Fruit fly (Drosophila melanogaster) whole organism, embryonic: ENCODE results near the gene CG11251.

ENCODE experiments used
- Atf-2 ChIP-seq: fragments of 200-800 bp; sonication (Bioruptor generic); optimal IDR thresholded peaks from 2 replicates; lab custom pipeline; 2016; ENCODE audit warnings: missing biosample characterization, missing genetic modification characterization
- Awh ChIP-seq: fragments of 200-800 bp; sonication (Bioruptor generic); IDR thresholded peaks from 2 replicates; pipeline ENCODE4, ENCODE4 v1.3.6; 2022; ENCODE audit warnings: missing biosample characterization, missing genetic modification characterization
- B-H2 ChIP-seq: fragments of 200-800 bp; sonication (Bioruptor generic); optimal IDR thresholded peaks from 2 replicates; lab custom pipeline; 2018; ENCODE audit warnings: missing biosample characterization, mild to moderate bottlenecking, missing genetic modification characterization
- CG10209 ChIP-seq: fragments of 200-800 bp; sonication (Bioruptor generic); optimal IDR thresholded peaks from 3 replicates; lab custom pipeline; 2017; ENCODE audit warnings: missing biosample characterization, mild to moderate bottlenecking, missing genetic modification characterization, missing genetic modification reagents
- CG1024 ChIP-seq: fragments of 200-800 bp; sonication (Bioruptor generic); IDR thresholded peaks from 2 replicates; pipeline ENCODE4 v1.3.6; 2022; ENCODE audit warnings: missing biosample characterization, missing genetic modification characterization
- CG10431 ChIP-seq: fragments of 200-800 bp; sonication (Bioruptor generic); optimal IDR thresholded peaks from 3 replicates; lab custom pipeline; 2018; ENCODE audit warnings: missing biosample characterization, mild to moderate bottlenecking, missing genetic modification characterization
- CG10543 ChIP-seq: fragments of 200-800 bp; sonication (Bioruptor generic); optimal IDR thresholded peaks from 3 replicates; lab custom pipeline; 2017; ENCODE audit warnings: missing biosample characterization, mild to moderate bottlenecking, missing genetic modification characterization, moderate library complexity
- CG10565 ChIP-seq: fragments of 200-800 bp; sonication (Bioruptor generic); optimal IDR thresholded peaks from 3 replicates; lab custom pipeline; 2016; ENCODE audit warnings: missing biosample characterization, mild to moderate bottlenecking, missing genetic modification characterization
- CG12236 ChIP-seq: fragments of 200-800 bp; sonication (Bioruptor generic); optimal IDR thresholded peaks from 2 replicates; lab custom pipeline; 2016; ENCODE audit warnings: missing biosample characterization, missing genetic modification characterization
- CG13424 ChIP-seq: fragments of 200-800 bp; sonication (Bioruptor generic); optimal IDR thresholded peaks from 2 replicates; lab custom pipeline; 2019; ENCODE audit warnings: missing biosample characterization, mild to moderate bottlenecking, missing genetic modification characterization, moderate library complexity
- CG15514 ChIP-seq: fragments of 200-800 bp; sonication (Bioruptor generic); optimal IDR thresholded peaks from 3 replicates; lab custom pipeline; 2017; ENCODE audit warnings: missing biosample characterization, missing genetic modification characterization, mild to moderate bottlenecking, moderate library complexity, missing genetic modification reagents
- CG16815 ChIP-seq: fragments of 200-800 bp; sonication (Bioruptor generic); optimal IDR thresholded peaks from 3 replicates; lab custom pipeline; 2017; ENCODE audit warnings: missing biosample characterization, mild to moderate bottlenecking, missing genetic modification characterization
- CG16863 ChIP-seq: fragments of 200-800 bp; sonication (Bioruptor generic); optimal IDR thresholded peaks from 3 replicates; lab custom pipeline; 2016; ENCODE audit warnings: missing biosample characterization, missing genetic modification characterization
- CG17612 ChIP-seq: fragments of 200-800 bp; sonication (Bioruptor generic); IDR thresholded peaks from 2 replicates; pipeline ENCODE4 v1.3.6; 2022; ENCODE audit warnings: missing biosample characterization, missing genetic modification characterization
- CG4424 ChIP-seq: fragments of 200-800 bp; sonication (Bioruptor generic); optimal IDR thresholded peaks from 3 replicates; lab custom pipeline; 2016; ENCODE audit warnings: missing biosample characterization, missing genetic modification characterization
- CG4617 ChIP-seq: fragments of 200-800 bp; sonication (Bioruptor generic); optimal IDR thresholded peaks from 3 replicates; lab custom pipeline; 2016; ENCODE audit warnings: missing biosample characterization, missing genetic modification characterization, borderline replicate concordance
- CG5953 ChIP-seq: fragments of 200-800 bp; sonication (Bioruptor generic); IDR thresholded peaks from 2 replicates; pipeline ENCODE4 v1.3.6; 2022; ENCODE audit warnings: missing biosample characterization, missing genetic modification characterization
- CG6254 ChIP-seq: fragments of 200-800 bp; sonication (Bioruptor generic); optimal IDR thresholded peaks from 3 replicates; lab custom pipeline; 2017; ENCODE audit warnings: mild to moderate bottlenecking, missing biosample characterization, missing genetic modification reagents, missing genetic modification characterization
- CG6689 ChIP-seq: fragments of 200-800 bp; sonication (Bioruptor generic); IDR thresholded peaks from 2 replicates; pipeline ENCODE4 v1.3.6; 2022; ENCODE audit warnings: missing biosample characterization, missing genetic modification characterization
- CG6813 ChIP-seq: fragments of 200-800 bp; sonication (Bioruptor generic); optimal IDR thresholded peaks from 2 replicates; lab custom pipeline; 2017; ENCODE audit warnings: missing biosample characterization, missing genetic modification characterization, mild to moderate bottlenecking, moderate library complexity, missing genetic modification reagents
- CG9215 ChIP-seq: fragments of 200-800 bp; sonication (Bioruptor generic); IDR thresholded peaks from 2 replicates; pipeline ENCODE4 v1.3.6; 2022; ENCODE audit warnings: missing biosample characterization, missing genetic modification characterization
- CG9797 ChIP-seq: fragments of 200-800 bp; sonication (Bioruptor generic); optimal IDR thresholded peaks from 3 replicates; lab custom pipeline; 2018; ENCODE audit warnings: missing biosample characterization, mild to moderate bottlenecking, missing genetic modification characterization
- Elba2 ChIP-seq: fragments of 200-800 bp; sonication (Bioruptor generic); optimal IDR thresholded peaks from 3 replicates; lab custom pipeline; 2016; ENCODE audit warnings: missing biosample characterization, missing genetic modification characterization
- Fer2 ChIP-seq: fragments of 200-800 bp; sonication (Bioruptor generic); optimal IDR thresholded peaks from 2 replicates; lab custom pipeline; 2018; ENCODE audit warnings: missing biosample characterization, mild to moderate bottlenecking, missing genetic modification characterization, moderate library complexity
- HHEX ChIP-seq: fragments of 200-800 bp; sonication (Bioruptor generic); optimal IDR thresholded peaks from 3 replicates; lab custom pipeline; 2017; ENCODE audit warnings: missing biosample characterization, mild to moderate bottlenecking, missing genetic modification characterization, missing genetic modification reagents
- HLH54F ChIP-seq: fragments of 200-800 bp; sonication (Bioruptor generic); optimal IDR thresholded peaks from 3 replicates; lab custom pipeline; 2016; ENCODE audit warnings: missing biosample characterization, missing genetic modification characterization
- Hmx ChIP-seq: fragments of 200-800 bp; sonication (Bioruptor generic); optimal IDR thresholded peaks from 2 replicates; lab custom pipeline; 2016; ENCODE audit warnings: missing biosample characterization, missing genetic modification characterization
- MESR4 ChIP-seq: fragments of 200-800 bp; sonication (Bioruptor generic); optimal IDR thresholded peaks from 2 replicates; lab custom pipeline; 2018; ENCODE audit warnings: missing biosample characterization, mild to moderate bottlenecking, missing genetic modification characterization, moderate library complexity
- abd-A ChIP-seq: fragments of 200-800 bp; sonication (Bioruptor generic); optimal IDR thresholded peaks from 3 replicates; lab custom pipeline; 2019; ENCODE audit warnings: missing biosample characterization, mild to moderate bottlenecking, missing genetic modification characterization, moderate library complexity
- aop ChIP-seq: fragments of 200-800 bp; sonication (Bioruptor generic); IDR thresholded peaks from 2 replicates; pipeline ENCODE4 v1.3.6; 2022; ENCODE audit warnings: missing biosample characterization, missing genetic modification characterization
- ara ChIP-seq: fragments of 200-800 bp; sonication (Bioruptor generic); IDR thresholded peaks from 2 replicates; pipeline ENCODE4 v1.3.6; 2022; ENCODE audit warnings: missing biosample characterization, missing genetic modification characterization
- bbx ChIP-seq: fragments of 200-800 bp; sonication (Bioruptor generic); IDR thresholded peaks from 2 replicates; pipeline ENCODE4 v1.3.6; 2022; ENCODE audit warnings: missing biosample characterization, missing genetic modification characterization; ENCODE audit not compliant: partially characterized antibody
- corto ChIP-seq: fragments of 200-800 bp; sonication (Bioruptor generic); optimal IDR thresholded peaks from 2 replicates; lab custom pipeline; 2016; ENCODE audit warnings: missing biosample characterization, mild to moderate bottlenecking, missing genetic modification characterization, moderate library complexity
- dimm ChIP-seq: fragments of 200-800 bp; sonication (Bioruptor generic); IDR thresholded peaks from 2 replicates; pipeline ENCODE4 v1.3.6; 2022; ENCODE audit warnings: missing biosample characterization, missing genetic modification characterization
- en ChIP-seq: fragments of 200-800 bp; sonication (Bioruptor generic); optimal IDR thresholded peaks from 2 replicates; lab custom pipeline; 2016; ENCODE audit warnings: missing biosample characterization, missing genetic modification characterization
- fd64A ChIP-seq: fragments of 200-800 bp; sonication (Bioruptor generic); optimal IDR thresholded peaks from 3 replicates; lab custom pipeline; 2018; ENCODE audit warnings: missing biosample characterization, mild to moderate bottlenecking, missing genetic modification characterization
- fru ChIP-seq: fragments of >200 bp; optimal IDR thresholded peaks from 2 replicates; lab custom pipeline; 2017
- ham ChIP-seq: fragments of 200-800 bp; sonication (Bioruptor generic); IDR thresholded peaks from 2 replicates; pipeline ENCODE4 v1.3.6; 2022; ENCODE audit warnings: missing biosample characterization, missing genetic modification characterization
- kay ChIP-seq: fragments of 200-800 bp; sonication (Bioruptor generic); optimal IDR thresholded peaks from 2 replicates; lab custom pipeline; 2016; ENCODE audit warnings: missing biosample characterization, missing genetic modification characterization
- lilli ChIP-seq: fragments of 200-800 bp; sonication (Bioruptor generic); optimal IDR thresholded peaks from 3 replicates; lab custom pipeline; 2016; ENCODE audit warnings: missing biosample characterization, missing genetic modification characterization
- lola ChIP-seq, 3 experiments: fragments of >200 bp in 2 of 3; fragments of 200-800 bp in 1 of 3; sonication (Bioruptor generic) in 1 of 3; optimal IDR thresholded peaks; 2 replicates each; lab custom pipeline; 2017 to 2019; ENCODE audit warnings: missing biosample characterization in 3 of 3, missing genetic modification characterization in 3 of 3, mild to moderate bottlenecking in 1 of 3, moderate library complexity in 1 of 3
- pb ChIP-seq: fragments of 200-800 bp; sonication (Bioruptor generic); optimal IDR thresholded peaks from 3 replicates; lab custom pipeline; 2016; ENCODE audit warnings: missing biosample characterization, missing genetic modification characterization
- pho ChIP-seq: fragments of 200-800 bp; sonication (Bioruptor generic); optimal IDR thresholded peaks from 2 replicates; lab custom pipeline; 2016; ENCODE audit warnings: missing biosample characterization, missing genetic modification characterization
- row ChIP-seq: fragments of 200-800 bp; sonication (Bioruptor generic); IDR thresholded peaks from 3 replicates; pipeline ENCODE4 v1.3.6; 2022; ENCODE audit warnings: missing biosample characterization, missing genetic modification characterization
- salm ChIP-seq: fragments of 200-800 bp; sonication (Bioruptor generic); optimal IDR thresholded peaks from 2 replicates; lab custom pipeline; 2018; ENCODE audit warnings: missing biosample characterization, mild to moderate bottlenecking, missing genetic modification characterization
- sens-2 ChIP-seq: fragments of 200-800 bp; sonication (Bioruptor generic); IDR thresholded peaks from 2 replicates; pipeline ENCODE4 v1.3.6; 2022; ENCODE audit warnings: missing biosample characterization, missing genetic modification characterization
- sr ChIP-seq: fragments of 200-800 bp; sonication (Bioruptor generic); IDR thresholded peaks from 3 replicates; pipeline ENCODE4 v1.3.6; 2022; ENCODE audit warnings: missing biosample characterization, missing genetic modification characterization
- ssp ChIP-seq: fragments of 200-800 bp; sonication (Bioruptor generic); IDR thresholded peaks from 2 replicates; pipeline ENCODE4 v1.3.6; 2022; ENCODE audit warnings: missing biosample characterization, missing genetic modification characterization
- tgo ChIP-seq: fragments of 200-800 bp; sonication (Bioruptor generic); IDR thresholded peaks from 3 replicates; pipeline ENCODE4 v1.3.6; 2022; ENCODE audit warnings: missing biosample characterization, missing genetic modification characterization
- trem ChIP-seq: fragments of 200-800 bp; optimal IDR thresholded peaks from 3 replicates; lab custom pipeline; 2019; ENCODE audit warnings: missing biosample characterization, mild to moderate bottlenecking, missing genetic modification characterization, moderate library complexity
- wor ChIP-seq: fragments of 200-800 bp; sonication (Bioruptor generic); IDR thresholded peaks from 2 replicates; pipeline ENCODE4 v1.3.6; 2022; ENCODE audit warnings: missing biosample characterization, missing genetic modification characterization

CG11251 gene

DNA sequence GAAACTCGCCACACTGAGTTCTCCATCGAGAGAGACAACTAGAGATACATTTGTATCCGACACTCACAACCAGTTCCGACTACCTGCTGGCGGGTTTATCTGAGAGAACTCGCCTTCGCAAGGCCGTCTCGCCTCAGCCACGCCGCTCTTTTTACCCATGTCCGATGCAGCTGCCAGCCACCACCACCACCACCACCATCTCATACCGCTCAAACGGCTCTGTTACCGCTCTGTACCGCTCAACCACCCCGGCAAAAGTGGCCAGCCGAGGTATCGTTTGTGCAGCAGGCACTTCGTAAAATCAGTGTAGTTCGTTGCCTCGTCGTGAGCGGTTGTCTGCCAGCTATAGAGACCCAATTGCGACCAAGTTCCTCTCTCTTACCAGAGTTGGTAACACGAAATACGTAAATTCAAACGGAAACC, 24.2 kb upstream of the CG11251 start, which contains the start of gene trn (continued):
- no peak for TF ChIP-seq CG9215 (GFP tag; lab: Robert Waterston, UW)
- no peak for TF ChIP-seq CG6689
- TF ChIP-seq CG10543 (GFP tag; lab: Kevin White, UChicago), result peak; percentile 51
- TF ChIP-seq HHEX, result peak; percentile 31
- no peak for TF ChIP-seq fru (lab: Kevin White, UChicago)
- no peak for TF ChIP-seq dimm (GFP tag; lab: Robert Waterston, UW)
- TF ChIP-seq kay (GFP tag; lab: Kevin White, UChicago), result no peak
- peak; percentile 21 for TF ChIP-seq CG16863 (GFP tag; lab: Kevin White, UChicago)
- TF ChIP-seq MESR4 (GFP tag; lab: Kevin White, UChicago), result no peak
- TF ChIP-seq CG4424 (GFP tag; lab: Kevin White, UChicago), result no peak
- peak; percentile 4 for TF ChIP-seq salm (tag; lab: Kevin White, UChicago)
- TF ChIP-seq fd64A (GFP tag; lab: Kevin White, UChicago), result peak; percentile 35
- TF ChIP-seq bbx (GFP tag; lab: Robert Waterston, UW), result peak; percentile 74
- TF ChIP-seq CG10565, result no peak
- TF ChIP-seq ham (GFP tag; lab: Robert Waterston, UW), result no peak
- peak; percentile 43 for TF ChIP-seq lilli (GFP tag; lab: Kevin White, UChicago)
- 0 out of 2 replicates have a peak, but pooled peaks have one; percentile 24 for TF ChIP-seq CG1024 (GFP tag; lab: Robert Waterston, UW)
- peak; percentile 84 for TF ChIP-seq abd-A
- no peak for TF ChIP-seq Hmx (GFP tag; lab: Kevin White, UChicago)
- TF ChIP-seq tgo (GFP tag; lab: Robert Waterston, UW), result no peak; the same call in 2 of the 3 replicates
- peak; percentile 17 for TF ChIP-seq Elba2 (GFP tag; lab: Kevin White, UChicago)
- TF ChIP-seq CG13424, result no peak
- TF ChIP-seq sr (GFP tag; lab: Robert Waterston, UW), result peak; percentile 60; the same call in 2 of the 3 replicates
- TF ChIP-seq trem (tag; lab: Kevin White, UChicago), result peak; percentile 24
- TF ChIP-seq sens-2 (GFP tag; lab: Robert Waterston, UW), result peak; percentile 80
- no peak for TF ChIP-seq CG4617 (GFP tag; lab: Kevin White, UChicago)
- peak; percentile 28 for TF ChIP-seq CG6254 (GFP tag; lab: Kevin White, UChicago)
- TF ChIP-seq CG6813, result peak; percentile 19
- no peak for TF ChIP-seq CG10431
- TF ChIP-seq B-H2 (GFP tag; lab: Kevin White, UChicago), result peak; percentile 41
- TF ChIP-seq pb (GFP tag; lab: Kevin White, UChicago), result peak; percentile 32
- TF ChIP-seq CG5953 (GFP tag; lab: Robert Waterston, UW), result peak; percentile 48; the same call in 1 of the 2 replicates
- TF ChIP-seq Atf-2, result no peak
- no peak for TF ChIP-seq wor (GFP tag; lab: Robert Waterston, UW)
- TF ChIP-seq CG12236 (GFP tag; lab: Kevin White, UChicago), result no peak
- TF ChIP-seq pho (GFP tag; lab: Kevin White, UChicago), result no peak
- no peak for TF ChIP-seq en (GFP tag; lab: Kevin White, UChicago)
- TF ChIP-seq Fer2 (tag; lab: Kevin White, UChicago), result no peak
- no peak for TF ChIP-seq CG10209
- no peak for TF ChIP-seq CG9797
- peak; percentile 44; the same call in 1 of the 2 replicates for TF ChIP-seq ara (GFP tag; lab: Robert Waterston, UW)
- no peak for TF ChIP-seq CG17612 (GFP tag; lab: Robert Waterston, UW)
- TF ChIP-seq corto (GFP tag; lab: Kevin White, UChicago), result no peak
- peak; percentile 4 for TF ChIP-seq HLH54F (GFP tag; lab: Kevin White, UChicago)
- TF ChIP-seq CG16815 (GFP tag; lab: Kevin White, UChicago), result no peak
- TF ChIP-seq Awh (GFP tag; lab: Robert Waterston, UW), result peak; percentile 71
- TF ChIP-seq aop (GFP tag; lab: Robert Waterston, UW), result peak; percentile 72
- peak; percentile 14; the same call in 1 of the 3 replicates for TF ChIP-seq row (GFP tag; lab: Robert Waterston, UW)
- no peak for TF ChIP-seq lola (GFP tag; optimal IDR thresholded peaks at IDR 0.05; lab: Kevin White, UChicago)
- peak; percentile 35 for TF ChIP-seq CG15514 (GFP tag; lab: Kevin White, UChicago)
- no peak for TF ChIP-seq ssp (GFP tag; lab: Robert Waterston, UW)
